Worm (Caenorhabditis elegans) whole organism, L1 larva: ENCODE data around the gene srv-9.
A peak's percentile ranks its signal among the peaks of the same experiment; 100 is the strongest.

ENCODE experiments used
- C04F5.9 ChIP-seq: sonication (generic microtip); optimal IDR thresholded peaks from 2 replicates; lab custom pipeline; 2016; ENCODE audit warnings: missing genetic modification characterization, missing compliant biosample characterization
- F16B12.6 ChIP-seq: fragments of 150-350 bp; optimal IDR thresholded peaks from 2 replicates; lab custom pipeline; 2014; ENCODE audit warnings: missing biosample characterization, missing genetic modification characterization
- Y116A8C.19 ChIP-seq: sonication (generic microtip); optimal IDR thresholded peaks from 2 replicates; lab custom pipeline; 2016; ENCODE audit warnings: missing compliant biosample characterization, missing genetic modification characterization, borderline replicate concordance
- ceh-8 ChIP-seq: fragments of 200-800 bp; sonication (Bioruptor generic); optimal IDR thresholded peaks from 2 replicates; lab custom pipeline; 2018; ENCODE audit warnings: mild to moderate bottlenecking, missing genetic modification characterization, moderate library complexity, missing compliant biosample characterization
- ceh-90 ChIP-seq: sonication (generic microtip); optimal IDR thresholded peaks from 2 replicates; lab custom pipeline; 2016; ENCODE audit warnings: missing genetic modification characterization, missing compliant biosample characterization
- efl-1 ChIP-seq, 4 experiments: fragments of 150-350 bp; optimal IDR thresholded peaks in 3 of 4; peaks in 1 of 4; 1 replicate in 1 of 4; 2 replicates in 3 of 4; lab custom pipeline; 2014; ENCODE audit warnings: missing biosample characterization in 2 of 4, missing genetic modification characterization in 2 of 4, missing genetic modification reagents in 2 of 4
- efl-3 ChIP-seq: fragments of 200-800 bp; sonication (Bioruptor generic); optimal IDR thresholded peaks from 2 replicates; lab custom pipeline; 2018; ENCODE audit warnings: mild to moderate bottlenecking, missing genetic modification characterization, missing compliant biosample characterization
- egl-13 ChIP-seq: sonication (generic microtip); optimal IDR thresholded peaks from 2 replicates; lab custom pipeline; 2016; ENCODE audit warnings: missing genotype, missing genetic modification reagents, missing genetic modification characterization, missing compliant biosample characterization
- egl-27 ChIP-seq, 2 experiments: fragments of 150-350 bp in 1 of 2; sonication (generic microtip); optimal IDR thresholded peaks; 3 replicates each; lab custom pipeline; 2017 to 2018; ENCODE audit warnings: missing biosample characterization in 2 of 2, missing genetic modification characterization in 2 of 2, missing genetic modification reagents in 2 of 2
- fkh-4 ChIP-seq: sonication (generic microtip); optimal IDR thresholded peaks from 2 replicates; lab custom pipeline; 2016; ENCODE audit warnings: missing compliant biosample characterization, missing genetic modification characterization, borderline replicate concordance
- fkh-8 ChIP-seq: sonication (generic microtip); optimal IDR thresholded peaks from 2 replicates; lab custom pipeline; 2016; ENCODE audit warnings: mild to moderate bottlenecking, missing genetic modification characterization, missing compliant biosample characterization
- fos-1 ChIP-seq: fragments of 150-350 bp; optimal IDR thresholded peaks from 2 replicates; lab custom pipeline; 2014; ENCODE audit warnings: missing biosample characterization, missing genetic modification characterization
- hlh-17 ChIP-seq: fragments of 200-800 bp; sonication (Bioruptor generic); optimal IDR thresholded peaks from 2 replicates; lab custom pipeline; 2018; ENCODE audit warnings: missing genetic modification characterization, mild to moderate bottlenecking, missing compliant biosample characterization, moderate library complexity, borderline replicate concordance
- hlh-4 ChIP-seq: sonication (generic microtip); optimal IDR thresholded peaks from 2 replicates; lab custom pipeline; 2016; ENCODE audit warnings: mild to moderate bottlenecking, missing genetic modification characterization, missing compliant biosample characterization
- irx-1 ChIP-seq: sonication (generic microtip); optimal IDR thresholded peaks from 2 replicates; lab custom pipeline; 2016; ENCODE audit warnings: missing genetic modification characterization, missing compliant biosample characterization
- isw-1 ChIP-seq: fragments of 200-800 bp; sonication (Bioruptor generic); IDR thresholded peaks from 2 replicates; pipeline ENCODE4 v1.3.6; 2022; ENCODE audit warnings: missing genetic modification characterization, missing compliant biosample characterization
- lin-14 ChIP-seq: fragments of 200-800 bp; sonication (Bioruptor generic); optimal IDR thresholded peaks from 2 replicates; lab custom pipeline; 2018; ENCODE audit warnings: mild to moderate bottlenecking, missing genetic modification characterization, moderate library complexity, missing compliant biosample characterization
- lin-39 ChIP-seq: fragments of 150-350 bp; optimal IDR thresholded peaks from 2 replicates; lab custom pipeline; 2014; ENCODE audit warnings: missing biosample characterization, missing genetic modification reagents, missing genetic modification characterization
- lir-3 ChIP-seq: sonication (generic microtip); optimal IDR thresholded peaks from 2 replicates; lab custom pipeline; 2016; ENCODE audit warnings: mild to moderate bottlenecking, missing genetic modification characterization, moderate library complexity, missing compliant biosample characterization; ENCODE audit not compliant: poor library complexity
- lsy-2 ChIP-seq, 2 experiments: fragments of 150-350 bp; optimal IDR thresholded peaks; 2 replicates each; lab custom pipeline; 2014; ENCODE audit warnings: missing biosample characterization in 2 of 2, missing genetic modification characterization in 2 of 2
- mab-9 ChIP-seq: fragments of 200-800 bp; sonication (Bioruptor generic); IDR thresholded peaks from 2 replicates; pipeline ENCODE4 v1.3.6; 2022; ENCODE audit warnings: missing genetic modification reagents, missing genetic modification characterization, missing compliant biosample characterization
- mef-2 ChIP-seq: fragments of 150-350 bp; optimal IDR thresholded peaks from 2 replicates; lab custom pipeline; 2014; ENCODE audit warnings: missing biosample characterization, missing genetic modification characterization
- nhr-12 ChIP-seq: sonication (generic microtip); optimal IDR thresholded peaks from 2 replicates; lab custom pipeline; 2017; ENCODE audit warnings: missing biosample characterization, missing genetic modification characterization
- nhr-19 ChIP-seq: fragments of 200-800 bp; sonication (Bioruptor generic); conservative IDR thresholded peaks from 2 replicates; pipeline ENCODE4 v1.3.6; 2022; ENCODE audit warnings: missing genetic modification characterization, missing compliant biosample characterization
- nhr-28 ChIP-seq: fragments of 150-350 bp; optimal IDR thresholded peaks from 2 replicates; lab custom pipeline; 2014; ENCODE audit warnings: missing biosample characterization, missing genetic modification characterization
- nhr-47 ChIP-seq: sonication (generic microtip); optimal IDR thresholded peaks from 2 replicates; lab custom pipeline; 2016; ENCODE audit warnings: mild to moderate bottlenecking, missing genetic modification characterization, moderate library complexity, missing compliant biosample characterization
- nhr-71 ChIP-seq: sonication (generic microtip); optimal IDR thresholded peaks from 2 replicates; lab custom pipeline; 2016; ENCODE audit warnings: mild to moderate bottlenecking, missing genetic modification characterization, moderate library complexity, missing compliant biosample characterization
- nhr-77 ChIP-seq: fragments of 150-350 bp; optimal IDR thresholded peaks from 2 replicates; lab custom pipeline; 2014; ENCODE audit warnings: missing biosample characterization, missing genetic modification characterization
- nhr-85 ChIP-seq: sonication (generic microtip); peaks from one replicate; lab custom pipeline; 2016; ENCODE audit warnings: missing genetic modification characterization, inconsistent platforms, missing compliant biosample characterization
- pag-3 ChIP-seq: sonication (generic microtip); optimal IDR thresholded peaks from 2 replicates; lab custom pipeline; 2017; ENCODE audit warnings: missing genetic modification characterization, mild to moderate bottlenecking, missing compliant biosample characterization, antibody characterized with exemption, borderline replicate concordance; ENCODE audit not compliant: insufficient read depth
- pax-3 ChIP-seq: fragments of 200-800 bp; sonication (Bioruptor generic); optimal IDR thresholded peaks from 2 replicates; lab custom pipeline; 2018; ENCODE audit warnings: mild to moderate bottlenecking, missing genetic modification characterization, moderate library complexity, missing compliant biosample characterization
- rnt-1 ChIP-seq: sonication (generic microtip); optimal IDR thresholded peaks from 2 replicates; lab custom pipeline; 2016; ENCODE audit warnings: mild to moderate bottlenecking, missing genetic modification characterization, moderate library complexity, missing compliant biosample characterization
- snpc-4 ChIP-seq: fragments of 150-350 bp; optimal IDR thresholded peaks from 2 replicates; lab custom pipeline; 2014; ENCODE audit warnings: missing biosample characterization, missing genetic modification characterization
- snu-23 ChIP-seq: sonication (generic microtip); optimal IDR thresholded peaks from 2 replicates; lab custom pipeline; 2016; ENCODE audit warnings: missing genetic modification characterization, missing compliant biosample characterization
- sox-4 ChIP-seq: sonication (generic microtip); optimal IDR thresholded peaks from 2 replicates; lab custom pipeline; 2016; ENCODE audit warnings: missing genetic modification characterization, missing compliant biosample characterization
- swsn-7 ChIP-seq: sonication (generic microtip); optimal IDR thresholded peaks from 2 replicates; lab custom pipeline; 2016; ENCODE audit warnings: missing genetic modification characterization, missing compliant biosample characterization
- tbx-2 ChIP-seq: sonication (generic microtip); optimal IDR thresholded peaks from 2 replicates; lab custom pipeline; 2016; ENCODE audit warnings: missing genetic modification characterization, missing compliant biosample characterization
- unc-130 ChIP-seq: fragments of 150-350 bp; optimal IDR thresholded peaks from 2 replicates; lab custom pipeline; 2017; ENCODE audit warnings: missing biosample characterization, missing genetic modification characterization, inconsistent platforms
- unc-30 ChIP-seq: sonication (generic microtip); optimal IDR thresholded peaks from 2 replicates; lab custom pipeline; 2017; ENCODE audit warnings: missing biosample characterization, missing genetic modification characterization
- unc-86 ChIP-seq: sonication (generic microtip); optimal IDR thresholded peaks from 2 replicates; lab custom pipeline; 2016; ENCODE audit warnings: missing genetic modification characterization, missing compliant biosample characterization
- vab-15 ChIP-seq: sonication (generic microtip); optimal IDR thresholded peaks from 2 replicates; lab custom pipeline; 2017; ENCODE audit warnings: missing genotype, mild to moderate bottlenecking, missing genetic modification characterization, missing compliant biosample characterization
- xbp-1 ChIP-seq: sonication (generic microtip); optimal IDR thresholded peaks from 2 replicates; lab custom pipeline; 2016; ENCODE audit warnings: missing genetic modification characterization, missing compliant biosample characterization
- zag-1 ChIP-seq: fragments of 150-350 bp; optimal IDR thresholded peaks from 2 replicates; lab custom pipeline; 2014; ENCODE audit warnings: missing biosample characterization, missing genetic modification characterization
- zip-4 ChIP-seq: fragments of 200-800 bp; sonication (Bioruptor generic); optimal IDR thresholded peaks from 2 replicates; lab custom pipeline; 2018; ENCODE audit warnings: mild to moderate bottlenecking, missing genetic modification characterization, moderate library complexity, missing compliant biosample characterization
- ztf-11 ChIP-seq, 2 experiments: sonication (generic microtip); optimal IDR thresholded peaks; 2 replicates each; lab custom pipeline; 2016 to 2017; ENCODE audit warnings: missing genetic modification characterization in 2 of 2, missing biosample characterization in 1 of 2, missing compliant biosample characterization in 1 of 2
- ztf-4 ChIP-seq: fragments of 150-350 bp; optimal IDR thresholded peaks from 2 replicates; lab custom pipeline; 2014; ENCODE audit warnings: missing biosample characterization, missing genetic modification characterization

The srv-9 gene

DNA sequence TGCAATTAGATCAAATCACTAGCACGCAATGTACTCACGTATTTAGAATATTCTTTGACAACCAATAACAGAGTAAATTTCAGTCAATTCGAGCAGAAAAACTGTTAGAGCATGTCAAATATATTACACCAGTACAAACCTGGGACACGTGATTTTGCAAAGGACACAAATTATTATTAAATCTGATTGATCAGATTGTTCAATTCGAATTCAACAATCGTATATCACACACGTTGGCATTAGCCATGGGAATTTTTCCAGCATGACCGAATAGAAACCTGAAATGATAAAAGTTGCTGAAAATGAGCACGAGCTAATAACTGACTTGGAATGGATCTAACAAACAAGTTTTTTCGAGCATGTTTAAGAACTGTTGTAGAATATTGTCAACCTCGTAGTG lies at the start of gene srv-9:
Gene srv-9 (minus strand): TSS at position 101 of the 400 bp plus-strand sequence.
- no peak for TF ChIP-seq isw-1 (GFP tag; lab: Robert Waterston, UW)

DNA sequence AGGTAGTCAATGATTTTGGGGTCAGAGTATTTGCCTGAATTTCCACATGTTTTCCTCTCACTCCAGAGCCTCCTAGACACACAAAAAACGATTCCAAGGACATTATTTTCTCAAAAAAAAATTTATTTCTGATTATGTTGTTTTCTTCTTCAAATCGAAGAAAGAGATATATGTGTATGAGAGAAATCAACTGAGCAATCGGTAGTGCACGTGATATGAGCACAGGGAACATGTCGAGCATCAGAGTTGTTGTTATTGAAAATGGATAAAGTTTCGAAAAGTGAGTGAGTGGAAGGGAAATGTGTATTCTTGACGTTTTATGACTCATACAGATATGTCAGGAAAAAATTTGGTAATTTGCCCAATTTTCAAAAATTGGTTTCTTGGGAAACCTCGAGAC lies 49.1 kb upstream of the srv-9 start:
- TF ChIP-seq rnt-1 (tag; lab: Kevin White, UChicago) (peak; percentile 61), xbp-1 (tag; lab: Kevin White, UChicago) (no peak), efl-1 (optimal IDR thresholded peaks at IDR 0.05; lab: Kevin White, UChicago) (no peak), efl-1 (GFP tag; optimal IDR thresholded peaks at IDR 0.05 in 1 of 2; lab: Kevin White, UChicago) (peak in 1 of 2 experiments; percentile 39), isw-1 (GFP tag; lab: Robert Waterston, UW) (no peak), nhr-77 (tag; lab: Kevin White, UChicago) (no peak), F16B12.6 (tag; lab: Kevin White, UChicago) (no peak), fkh-4 (tag; lab: Kevin White, UChicago) (no peak), nhr-19 (peak; percentile 43), sox-4 (tag; lab: Kevin White, UChicago) (no peak), ztf-11 (tag; optimal IDR thresholded peaks at IDR 0.05; lab: Kevin White, UChicago) (no peak), zag-1 (tag; lab: Kevin White, UChicago) (no peak), nhr-28 (tag; lab: Kevin White, UChicago) (no peak), Y116A8C.19 (no peak), fos-1 (no peak), egl-13 (tag; lab: Kevin White, UChicago) (no peak), snu-23 (peak; percentile 29), lin-14 (GFP tag; lab: Kevin White, UChicago) (peak; percentile 54), hlh-4 (tag; lab: Kevin White, UChicago) (no peak), snpc-4 (tag; lab: Kevin White, UChicago) (no peak), nhr-12 (tag; lab: Kevin White, UChicago) (no peak), C04F5.9 (no peak), unc-130 (peak; percentile 21), vab-15 (tag; lab: Kevin White, UChicago) (no peak), irx-1 (tag; lab: Kevin White, UChicago) (no peak), ceh-90 (tag; lab: Kevin White, UChicago) (no peak), lsy-2 (tag; optimal IDR thresholded peaks at IDR 0.05; lab: Kevin White, UChicago) (peak; percentile 35 to 47), lir-3 (no peak), efl-3 (GFP tag; lab: Kevin White, UChicago) (no peak), nhr-71 (tag; lab: Kevin White, UChicago) (peak; percentile 60), egl-27 (tag; optimal IDR thresholded peaks at IDR 0.05; lab: Kevin White, UChicago) (no peak), swsn-7 (tag; lab: Kevin White, UChicago) (no peak), pax-3 (tag; lab: Kevin White, UChicago) (no peak), zip-4 (GFP tag; lab: Kevin White, UChicago) (no peak)
- TF ChIP-seq, all 84 proteins: peak for 8

DNA sequence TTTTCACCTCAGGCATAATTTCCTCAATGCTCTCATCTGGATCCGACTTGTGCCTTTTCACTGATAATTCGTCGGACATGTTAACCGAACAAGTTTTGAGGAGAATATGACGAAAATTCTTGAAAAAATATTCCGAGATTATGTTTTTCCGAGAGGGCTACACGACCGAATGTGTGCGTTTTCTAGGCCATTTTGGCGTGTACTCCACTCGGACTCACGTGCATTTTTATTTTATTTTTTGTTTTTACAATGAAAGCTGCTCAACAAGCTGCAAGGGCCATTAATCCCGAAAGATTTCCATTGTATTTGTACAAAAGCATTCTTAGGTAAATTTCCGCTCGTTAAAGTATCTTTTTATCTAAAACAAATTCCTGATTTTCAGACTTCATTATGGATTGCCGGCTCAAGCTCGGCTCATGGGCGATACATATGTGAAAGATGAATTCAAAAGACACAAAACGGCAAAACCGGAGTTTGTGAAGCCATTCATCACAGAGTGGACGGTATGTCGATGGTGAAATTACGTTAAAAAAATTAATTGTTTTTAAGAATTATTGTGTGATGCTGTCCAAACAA lies 45.3 kb upstream of the srv-9 start, which contains the start of the genes F25H9.6 and F25H9.7:
Gene F25H9.6 (minus strand): TSS at position 172 of the 576 bp plus-strand sequence.
Gene F25H9.7 (plus strand): TSS at position 187 of the 576 bp plus-strand sequence.
- TF ChIP-seq hlh-4 (tag; lab: Kevin White, UChicago) (peak; percentile 87), mab-9 (peak; percentile 94), pag-3 (tag; lab: Kevin White, UChicago) (no peak), fkh-8 (peak; percentile 96), ceh-90 (tag; lab: Kevin White, UChicago) (peak; percentile 95), irx-1 (tag; lab: Kevin White, UChicago) (peak; percentile 97), ztf-11 (tag; optimal IDR thresholded peaks at IDR 0.05; lab: Kevin White, UChicago) (peak in 1 of 2 experiments; percentile 99), snu-23 (peak; percentile 95), ztf-4 (tag; lab: Kevin White, UChicago) (peak; percentile 34), nhr-28 (tag; lab: Kevin White, UChicago) (no peak), tbx-2 (tag; lab: Kevin White, UChicago) (peak; percentile 97), lir-3 (peak; percentile 99), mef-2 (tag; lab: Kevin White, UChicago) (peak; percentile 52), egl-27 (tag; optimal IDR thresholded peaks at IDR 0.05; lab: Kevin White, UChicago) (no peak), unc-30 (tag; lab: Kevin White, UChicago) (no peak), nhr-47 (tag; lab: Kevin White, UChicago) (peak; percentile 96), ceh-8 (GFP tag; lab: Kevin White, UChicago) (peak; percentile 93), hlh-17 (GFP tag; lab: Kevin White, UChicago) (peak; percentile 76), pax-3 (tag; lab: Kevin White, UChicago) (peak; percentile 100), nhr-85 (tag; lab: Kevin White, UChicago) (peak; percentile 97), xbp-1 (tag; lab: Kevin White, UChicago) (peak; percentile 91), isw-1 (GFP tag; lab: Robert Waterston, UW) (peak; percentile 83), snpc-4 (tag; lab: Kevin White, UChicago) (peak; percentile 75), unc-86 (tag; lab: Kevin White, UChicago) (peak; percentile 88), lin-39 (tag; lab: Kevin White, UChicago) (peak; percentile 52)
